Worm (Caenorhabditis elegans) whole organism, early embryonic: ENCODE results near the gene nas-37.

ENCODE experiments used
- B0310.2 ChIP-seq: sonication (generic microtip); optimal IDR thresholded peaks from 2 replicates; lab custom pipeline; 2016; ENCODE audit warnings: mild to moderate bottlenecking, missing genetic modification characterization, missing compliant biosample characterization
- F13C5.2 ChIP-seq: sonication (generic microtip); optimal IDR thresholded peaks from 2 replicates; lab custom pipeline; 2017; ENCODE audit warnings: mild to moderate bottlenecking, missing genetic modification characterization, inconsistent platforms, missing compliant biosample characterization
- aly-1 ChIP-seq: sonication (generic microtip); optimal IDR thresholded peaks from 2 replicates; lab custom pipeline; 2016; ENCODE audit warnings: missing genetic modification characterization, missing compliant biosample characterization
- ama-1 ChIP-seq: fragments of 150-350 bp; optimal IDR thresholded peaks from 2 replicates; lab custom pipeline; 2014
- ceh-13 ChIP-seq: fragments of 200-800 bp; sonication (Bioruptor generic); optimal IDR thresholded peaks from 2 replicates; lab custom pipeline; 2018; ENCODE audit warnings: mild to moderate bottlenecking, missing genetic modification characterization, missing compliant biosample characterization
- ceh-36 ChIP-seq: sonication (generic microtip); optimal IDR thresholded peaks from 2 replicates; lab custom pipeline; 2016; ENCODE audit warnings: missing genetic modification characterization, inconsistent platforms, missing compliant biosample characterization
- ets-7 ChIP-seq: sonication (generic microtip); optimal IDR thresholded peaks from 2 replicates; lab custom pipeline; 2016; ENCODE audit warnings: missing genotype, missing genetic modification characterization, missing compliant biosample characterization
- flt-1 ChIP-seq: fragments of 200-800 bp; sonication (Bioruptor generic); IDR thresholded peaks from 2 replicates; pipeline ENCODE4 v1.3.6; 2022; ENCODE audit warnings: missing genetic modification characterization, missing compliant biosample characterization
- hmbx-1 ChIP-seq: sonication (generic microtip); optimal IDR thresholded peaks from 2 replicates; lab custom pipeline; 2016; ENCODE audit warnings: mild to moderate bottlenecking, missing genetic modification characterization, missing compliant biosample characterization
- hmg-4 ChIP-seq: fragments of 200-800 bp; sonication (Bioruptor generic); optimal IDR thresholded peaks from 2 replicates; lab custom pipeline; 2018; ENCODE audit warnings: mild to moderate bottlenecking, missing genetic modification characterization, missing compliant biosample characterization
- hnd-1 ChIP-seq: sonication (generic microtip); optimal IDR thresholded peaks from 2 replicates; lab custom pipeline; 2016; ENCODE audit warnings: missing genetic modification characterization, missing compliant biosample characterization
- pes-1 ChIP-seq: fragments of 200-800 bp; sonication (Bioruptor generic); IDR thresholded peaks from 2 replicates; pipeline ENCODE4 v1.3.6; 2022; ENCODE audit warnings: missing genetic modification reagents, missing genetic modification characterization, missing compliant biosample characterization
- scrt-1 ChIP-seq: fragments of 200-800 bp; sonication (Bioruptor generic); IDR thresholded peaks from 2 replicates; pipeline ENCODE4 v1.3.6; 2022; ENCODE audit warnings: missing genetic modification characterization, missing compliant biosample characterization
- sea-1 ChIP-seq: fragments of 200-800 bp; sonication (Bioruptor generic); conservative IDR thresholded peaks from 2 replicates; pipeline ENCODE4 v1.3.6; 2022; ENCODE audit warnings: missing genetic modification characterization, missing compliant biosample characterization
- tbx-11 ChIP-seq: fragments of 200-800 bp; sonication (Bioruptor generic); IDR thresholded peaks from 2 replicates; pipeline ENCODE4 v1.3.6; 2022; ENCODE audit warnings: missing genetic modification characterization, missing compliant biosample characterization
- tbx-37 ChIP-seq: fragments of 200-800 bp; sonication (Bioruptor generic); conservative IDR thresholded peaks from 2 replicates; pipeline ENCODE4 v1.3.6; 2022; ENCODE audit warnings: missing genetic modification reagents, missing genetic modification characterization, missing compliant biosample characterization
- tra-4 ChIP-seq: sonication (generic microtip); optimal IDR thresholded peaks from 2 replicates; lab custom pipeline; 2017; ENCODE audit warnings: missing genetic modification characterization, missing compliant biosample characterization

The nas-37 gene

DNA sequence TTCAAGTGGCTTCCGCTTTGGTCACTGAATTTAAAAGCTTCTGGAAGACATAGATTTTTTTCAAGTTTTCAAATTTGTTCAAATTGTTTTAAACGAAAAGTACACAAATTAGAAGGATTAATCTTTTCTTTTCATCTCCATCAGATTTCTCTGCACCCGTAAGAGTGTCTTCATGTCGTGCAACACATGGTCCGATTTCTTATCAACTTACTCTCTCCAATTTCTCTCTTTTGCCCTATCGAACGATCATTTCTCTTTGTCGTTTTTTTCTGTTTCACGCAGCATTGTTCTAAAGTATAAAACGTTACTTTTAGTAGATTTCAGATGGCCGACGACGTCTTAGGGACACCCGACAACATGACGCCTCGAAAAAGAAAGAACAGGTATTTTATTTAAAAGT lies 16.4 kb upstream of the nas-37 start, which contains the start of gene pssy-1:
Gene pssy-1 (plus strand): TSS at position 318 of the 400 bp plus-strand sequence.
- TF ChIP-seq hmbx-1 (tag; lab: Kevin White, UChicago) = no peak

DNA sequence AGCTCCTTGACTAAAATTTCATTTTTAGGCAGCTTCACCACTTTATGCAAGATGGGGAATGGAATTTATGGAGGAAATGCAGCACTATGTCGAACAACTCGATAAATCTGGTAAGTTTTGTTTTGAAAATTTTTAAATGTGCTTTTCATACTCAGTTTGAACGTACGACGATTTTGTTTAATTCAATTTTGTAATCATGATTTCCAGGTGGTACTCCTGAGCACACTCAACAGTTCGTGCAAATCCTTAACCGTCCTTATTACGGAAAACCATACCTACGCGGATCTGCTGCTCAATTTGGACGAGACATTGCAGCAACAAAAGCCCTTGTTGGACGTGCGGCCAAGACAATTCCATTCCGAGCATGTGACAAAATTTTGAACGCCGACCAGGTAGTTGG lies 13.7 kb upstream of the nas-37 start:
- TF ChIP-seq F13C5.2 = no peak
- no peak for TF ChIP-seq ceh-13
- no peak for TF ChIP-seq aly-1 (tag; lab: Kevin White, UChicago)
- TF ChIP-seq ama-1 (lab: Kevin White, UChicago) = no peak
- no peak for TF ChIP-seq hnd-1 (tag; lab: Kevin White, UChicago)
- no peak for TF ChIP-seq ceh-36 (tag; lab: Kevin White, UChicago)
- no peak for TF ChIP-seq flt-1 (GFP tag; lab: Robert Waterston, UW)
- no peak for TF ChIP-seq tbx-37 (GFP tag; lab: Robert Waterston, UW)
- TF ChIP-seq ets-7 = no peak
- no peak for TF ChIP-seq sea-1 (GFP tag; lab: Robert Waterston, UW)
- no peak for TF ChIP-seq tbx-11 (GFP tag; lab: Robert Waterston, UW)
- no peak for TF ChIP-seq pes-1 (GFP tag; lab: Robert Waterston, UW)
- no peak for TF ChIP-seq tra-4 (tag; lab: Kevin White, UChicago)
- TF ChIP-seq hmbx-1 (tag; lab: Kevin White, UChicago) = no peak
- no peak for TF ChIP-seq B0310.2 (tag; lab: Kevin White, UChicago)
- TF ChIP-seq scrt-1 (GFP tag; lab: Robert Waterston, UW) = no peak
- TF ChIP-seq hmg-4 (GFP tag; lab: Kevin White, UChicago) = no peak

DNA sequence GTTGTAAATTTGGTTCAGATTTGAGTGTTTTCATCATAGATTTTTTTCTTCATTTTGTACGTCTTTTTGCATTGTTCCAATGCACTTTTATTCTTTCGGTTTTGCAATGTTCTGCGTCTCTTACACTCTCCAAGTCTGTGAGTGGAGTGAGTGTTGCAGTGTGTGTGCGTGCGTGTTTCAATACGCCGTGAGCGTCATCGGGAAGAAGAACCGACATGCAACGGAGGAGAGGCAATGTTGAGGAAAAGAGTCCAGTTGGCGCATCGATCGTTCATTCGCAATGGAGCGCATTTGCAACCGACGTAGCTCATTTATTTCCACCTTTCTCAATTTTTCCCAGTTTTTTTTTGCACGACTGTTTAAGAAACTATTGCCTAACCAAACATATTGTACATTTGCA lies 9.7 kb upstream of the nas-37 start, which contains the start of gene ZC506.1:
Gene ZC506.1 (plus strand): TSS at position 400 of the 400 bp plus-strand sequence.
- TF ChIP-seq B0310.2 (tag; lab: Kevin White, UChicago) = peak; percentile 4
- TF ChIP-seq tbx-11 (GFP tag; lab: Robert Waterston, UW) = peak; percentile 52; the same call in 1 of the 2 replicates
- peak; percentile 68 for TF ChIP-seq hmg-4 (GFP tag; lab: Kevin White, UChicago)
- no peak for TF ChIP-seq tra-4 (tag; lab: Kevin White, UChicago)
- no peak for TF ChIP-seq tbx-37 (GFP tag; lab: Robert Waterston, UW)
- TF ChIP-seq flt-1 (GFP tag; lab: Robert Waterston, UW) = peak; percentile 44; the same call in 1 of the 2 replicates
- TF ChIP-seq F13C5.2 = peak; percentile 93
- peak; percentile 36 for TF ChIP-seq ets-7

DNA sequence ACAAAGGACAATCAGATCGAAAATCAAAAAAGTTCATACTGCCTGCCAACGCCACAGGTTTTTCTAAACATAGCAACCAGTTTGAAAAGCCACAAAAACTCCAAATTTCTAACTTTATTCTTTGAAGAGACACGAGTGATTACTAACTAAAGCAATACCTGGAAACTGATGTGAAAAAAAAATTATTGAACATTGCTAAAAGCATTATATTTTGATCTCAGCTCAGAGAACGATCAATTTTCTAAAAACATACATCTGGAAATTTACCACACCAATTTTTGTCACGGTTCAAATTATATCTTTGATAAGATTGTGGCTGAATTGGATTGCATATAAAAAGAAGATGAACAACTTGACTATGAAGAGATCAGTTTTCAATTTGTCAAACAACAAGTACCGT lies 8.6 kb upstream of the nas-37 start:
- TF ChIP-seq flt-1 (GFP tag; lab: Robert Waterston, UW) = no peak

DNA sequence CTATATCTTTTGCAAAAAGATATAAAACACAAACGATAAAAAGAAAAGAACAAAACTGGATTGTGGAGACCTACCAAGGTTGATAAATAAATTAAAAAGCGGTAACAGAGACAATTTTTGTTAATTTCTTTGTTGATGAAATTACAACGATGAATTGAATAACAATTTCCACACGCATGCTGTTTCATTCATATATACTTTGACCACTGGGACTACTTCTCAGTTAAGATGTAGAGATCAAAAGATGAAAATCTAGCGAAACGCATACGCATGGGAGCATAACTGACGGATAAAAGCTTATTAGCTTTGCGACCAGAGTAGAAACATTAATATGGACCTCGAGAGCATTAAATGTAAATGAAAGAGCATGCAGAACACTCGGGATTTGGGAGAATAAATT lies 7.2 kb upstream of the nas-37 start:
- TF ChIP-seq tbx-37 (GFP tag; lab: Robert Waterston, UW) = no peak
- no peak for TF ChIP-seq ceh-36 (tag; lab: Kevin White, UChicago)
- TF ChIP-seq flt-1 (GFP tag; lab: Robert Waterston, UW) = no peak

DNA sequence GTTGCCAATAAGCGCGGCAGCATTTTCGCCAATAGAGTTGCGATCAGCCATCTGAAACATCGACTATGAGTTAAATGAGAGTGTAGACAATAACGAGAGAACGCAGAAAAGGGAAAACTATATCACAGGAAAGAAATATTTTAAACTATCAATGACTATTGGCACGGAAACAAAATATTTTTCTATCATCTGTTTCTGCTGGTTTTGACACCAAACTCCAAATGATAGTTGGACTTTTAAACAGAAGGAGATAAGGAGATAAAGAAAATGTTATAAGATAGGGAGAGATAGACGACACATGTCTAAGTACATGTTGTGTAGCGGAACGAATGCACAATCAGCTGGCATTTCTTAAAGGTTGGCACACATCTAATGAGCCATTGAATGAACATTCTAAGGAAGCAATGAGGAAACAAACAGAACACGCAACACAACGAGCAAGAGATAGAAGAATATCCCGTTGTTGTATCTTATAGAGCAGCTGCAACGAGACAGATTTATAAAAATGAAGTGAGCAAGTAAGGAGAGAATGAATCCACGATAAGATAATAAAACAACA lies 5.7 kb upstream of the nas-37 start, which contains the start of gene cysl-1:
Gene cysl-1 (minus strand): TSS at position 51 of the 559 bp plus-strand sequence.
- TF ChIP-seq hmg-4 (GFP tag; lab: Kevin White, UChicago) = no peak
- no peak for TF ChIP-seq B0310.2 (tag; lab: Kevin White, UChicago)
- no peak for TF ChIP-seq tbx-11 (GFP tag; lab: Robert Waterston, UW)
- TF ChIP-seq ama-1 (lab: Kevin White, UChicago) = no peak
- no peak for TF ChIP-seq ceh-13
- TF ChIP-seq aly-1 (tag; lab: Kevin White, UChicago) = no peak
- TF ChIP-seq sea-1 (GFP tag; lab: Robert Waterston, UW) = no peak
- no peak for TF ChIP-seq hmbx-1 (tag; lab: Kevin White, UChicago)
- TF ChIP-seq tra-4 (tag; lab: Kevin White, UChicago) = no peak

DNA sequence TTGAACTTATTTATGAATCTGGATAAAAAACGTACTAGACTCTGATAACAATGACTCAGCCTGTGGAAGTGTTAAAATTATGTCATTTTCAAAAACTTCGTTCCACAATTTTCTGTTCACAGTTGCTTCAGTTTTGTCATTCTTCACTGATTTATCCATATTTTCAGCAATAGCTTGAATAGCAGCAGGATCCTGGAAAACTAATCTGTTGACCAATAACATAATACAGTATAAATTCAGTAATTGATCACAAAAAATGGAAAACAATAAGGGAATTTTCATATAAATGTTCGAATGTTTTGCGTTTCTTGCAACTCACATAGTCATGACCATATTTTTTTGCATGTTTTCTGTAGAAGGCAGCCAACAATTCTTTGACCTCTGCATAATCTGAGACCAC lies 335 bp downstream of the nas-37 start:
- TF ChIP-seq ceh-13 (no peak), ama-1 (lab: Kevin White, UChicago) (no peak), sea-1 (GFP tag; lab: Robert Waterston, UW) (no peak), scrt-1 (GFP tag; lab: Robert Waterston, UW) (no peak), B0310.2 (tag; lab: Kevin White, UChicago) (no peak), tra-4 (tag; lab: Kevin White, UChicago) (no peak), flt-1 (GFP tag; lab: Robert Waterston, UW) (no peak), ceh-36 (tag; lab: Kevin White, UChicago) (no peak), F13C5.2 (no peak)

DNA sequence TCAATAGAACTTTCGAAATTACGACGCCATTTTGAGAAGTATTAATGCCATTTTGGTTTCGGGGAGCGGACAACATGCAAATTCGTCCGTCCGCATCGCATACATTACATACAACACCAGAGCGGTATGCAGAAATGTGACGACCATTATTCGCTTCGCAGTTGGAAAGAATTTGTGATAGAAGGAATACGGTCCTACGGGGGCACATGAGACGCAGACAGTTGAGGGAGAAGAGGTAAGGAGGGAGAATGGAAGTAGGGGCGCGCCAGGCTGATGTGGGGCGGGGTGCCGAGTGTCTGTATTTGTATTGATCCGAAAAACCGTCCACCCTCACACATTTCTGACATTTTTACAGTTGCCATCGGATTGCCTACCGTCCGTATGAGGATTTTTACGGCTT lies 7.5 kb downstream of the nas-37 start:
- TF ChIP-seq flt-1 (GFP tag; lab: Robert Waterston, UW) = no peak
- TF ChIP-seq F13C5.2 = no peak
- TF ChIP-seq sea-1 (GFP tag; lab: Robert Waterston, UW) = no peak
- no peak for TF ChIP-seq hmbx-1 (tag; lab: Kevin White, UChicago)
- TF ChIP-seq tra-4 (tag; lab: Kevin White, UChicago) = no peak
- no peak for TF ChIP-seq ceh-13
- no peak for TF ChIP-seq hmg-4 (GFP tag; lab: Kevin White, UChicago)
- no peak for TF ChIP-seq tbx-37 (GFP tag; lab: Robert Waterston, UW)
- no peak for TF ChIP-seq ceh-36 (tag; lab: Kevin White, UChicago)
- TF ChIP-seq pes-1 (GFP tag; lab: Robert Waterston, UW) = no peak
- no peak for TF ChIP-seq hnd-1 (tag; lab: Kevin White, UChicago)
- no peak for TF ChIP-seq B0310.2 (tag; lab: Kevin White, UChicago)
- no peak for TF ChIP-seq ets-7
